Worm (Caenorhabditis elegans) whole organism, young adult: ENCODE measurements around the gene rmd-3.

Experiments
- F37B4.10 ChIP-seq: fragments of 200-800 bp; sonication (Bioruptor generic); IDR thresholded peaks from 2 replicates; pipeline ENCODE4 v1.3.6; 2022; ENCODE audit warnings: missing genetic modification characterization, missing compliant biosample characterization
- F55B11.4 ChIP-seq: sonication (generic microtip); optimal IDR thresholded peaks from 2 replicates; lab custom pipeline; 2016; ENCODE audit warnings: missing compliant biosample characterization, missing genetic modification characterization, borderline replicate concordance; ENCODE audit not compliant: insufficient read depth
- K11D2.4 ChIP-seq: fragments of 200-800 bp; sonication (Bioruptor generic); IDR thresholded peaks from 2 replicates; pipeline ENCODE4 v1.3.6; 2022; ENCODE audit warnings: missing genetic modification reagents, missing genetic modification characterization, missing compliant biosample characterization
- ceh-27 ChIP-seq: fragments of 200-800 bp; sonication (Bioruptor generic); optimal IDR thresholded peaks from 2 replicates; lab custom pipeline; 2018; ENCODE audit warnings: mild to moderate bottlenecking, missing genetic modification characterization, moderate library complexity, missing compliant biosample characterization
- him-1 ChIP-seq: sonication (generic microtip); optimal IDR thresholded peaks from 2 replicates; lab custom pipeline; 2016; ENCODE audit warnings: missing genotype, missing genetic modification reagents, missing genetic modification characterization, missing compliant biosample characterization
- lag-1 ChIP-seq: fragments of 200-800 bp; sonication (Bioruptor generic); IDR thresholded peaks from 2 replicates; pipeline ENCODE4 v1.3.6; 2022; ENCODE audit warnings: missing genetic modification reagents, missing genetic modification characterization, missing compliant biosample characterization
- lsy-27 ChIP-seq: sonication (generic microtip); optimal IDR thresholded peaks from 2 replicates; lab custom pipeline; 2017; ENCODE audit warnings: missing genetic modification characterization, mild to moderate bottlenecking, missing compliant biosample characterization, antibody characterized with exemption, missing genotype, borderline replicate concordance; ENCODE audit not compliant: insufficient read depth
- pha-4 ChIP-seq: fragments of 150-350 bp; sonication (generic microtip); optimal IDR thresholded peaks from 2 replicates; lab custom pipeline; 2014; ENCODE audit warnings: missing biosample characterization, missing genetic modification reagents, missing genetic modification characterization
- snpc-4 ChIP-seq, 5 experiments: fragments of 150-350 bp in 1 of 5; sonication (generic microtip) in 4 of 5; optimal IDR thresholded peaks; 2 replicates each; lab custom pipeline; 2014 to 2018; ENCODE audit warnings: missing genetic modification characterization in 5 of 5, missing biosample characterization in 3 of 5, antibody characterized with exemption in 2 of 5, mild to moderate bottlenecking in 2 of 5, missing compliant biosample characterization in 2 of 5, missing genotype in 2 of 5, moderate library complexity in 2 of 5, missing genetic modification reagents in 1 of 5
- unc-62 ChIP-seq: fragments of 150-350 bp; optimal IDR thresholded peaks from 2 replicates; lab custom pipeline; 2014; ENCODE audit warnings: missing biosample characterization, missing genetic modification reagents, missing genetic modification characterization
- ztf-28 ChIP-seq: fragments of 200-800 bp; sonication (Bioruptor generic); IDR thresholded peaks from 2 replicates; pipeline ENCODE4 v1.3.6; 2022; ENCODE audit warnings: missing genetic modification reagents, missing genetic modification characterization, missing compliant biosample characterization
- ztf-3 ChIP-seq: fragments of 200-800 bp; sonication (Bioruptor generic); optimal IDR thresholded peaks from 2 replicates; lab custom pipeline; 2018; ENCODE audit warnings: mild to moderate bottlenecking, missing genetic modification characterization, missing compliant biosample characterization

DNA sequence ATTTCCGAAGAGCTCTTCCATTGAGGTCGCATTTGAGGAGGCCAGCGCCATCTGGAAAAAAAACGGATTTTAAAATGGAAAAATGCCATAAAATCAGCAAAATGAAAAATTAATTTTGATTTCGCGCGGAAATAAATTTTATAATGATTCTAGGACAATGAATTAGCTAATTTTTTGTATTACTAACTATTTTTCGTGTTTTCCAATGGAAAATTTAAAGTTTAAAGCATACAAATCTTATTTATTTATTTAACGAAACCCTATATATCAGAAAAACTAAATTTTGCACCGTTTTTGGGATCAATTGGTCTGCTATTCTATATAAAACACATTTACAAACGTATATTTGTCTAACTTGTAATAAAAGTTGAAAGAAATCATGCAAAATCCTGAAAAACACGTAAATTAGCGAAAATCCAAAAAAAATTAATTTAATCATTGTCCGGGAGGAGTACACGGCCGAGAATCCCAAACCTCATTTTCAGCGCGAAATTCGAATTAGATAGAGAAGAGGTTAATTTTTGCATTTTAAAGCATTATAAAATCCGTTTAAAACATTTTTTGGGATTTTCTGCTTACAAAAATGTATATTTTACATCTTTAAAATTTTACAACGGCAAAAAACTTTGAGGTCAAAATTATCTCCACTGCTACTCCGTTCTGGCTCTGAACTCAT is 49.2 kb downstream of the rmd-3 start, which contains the start of gene C47G2.3:
- TF ChIP-seq F55B11.4 (tag; lab: Kevin White, UChicago) (no peak), F37B4.10 (no peak), pha-4 (no peak), ceh-27 (peak; percentile 24), ztf-3 (GFP tag; lab: Kevin White, UChicago) (no peak), unc-62 (no peak), lag-1 (GFP tag; lab: Robert Waterston, UW) (no peak), lsy-27 (no peak), K11D2.4 (GFP tag; lab: Robert Waterston, UW) (no peak), ztf-28 (GFP tag; lab: Robert Waterston, UW) (no peak), snpc-4 (GFP tag; optimal IDR thresholded peaks at IDR 0.05; lab: Kevin White, UChicago) (peak; percentile 25), snpc-4 (tag; optimal IDR thresholded peaks at IDR 0.05; lab: Kevin White, UChicago) (peak in 2 of 4 experiments; percentile 45 to 49), him-1 (peak; percentile 38)
